Fruit fly (Drosophila melanogaster): ENCODE data around the gene CG1208.

Gene CG1208

dm6 chr3R:5791497-5791896 is 39.9 kb upstream of the CG1208 start, which contains the start of gene Hpf1 (continued):
- peak; percentile 23; the same call in 1 of the 2 replicates for TF ChIP-seq Scr (GFP tag; IDR thresholded peaks at IDR 0.05; ENCODE audit: partially characterized antibody)
- TF ChIP-seq Eip74EF (GFP tag; optimal IDR thresholded peaks at IDR 0.05): peak in 1 of 2 experiments; percentile 97
- peak; percentile 98 for TF ChIP-seq BtbVII (GFP tag; optimal IDR thresholded peaks at IDR 0.05)
- TF ChIP-seq CG17359 (tag; optimal IDR thresholded peaks at IDR 0.05): peak; percentile 98
- peak; percentile 93 for TF ChIP-seq CG3995 (GFP tag; optimal IDR thresholded peaks at IDR 0.05)
- peak; percentile 96 for TF ChIP-seq CG6813 (GFP tag; optimal IDR thresholded peaks at IDR 0.05)
- peak; percentile 98 for TF ChIP-seq grau (tag; optimal IDR thresholded peaks at IDR 0.05)
- TF ChIP-seq onecut (GFP tag; IDR thresholded peaks at IDR 0.05): peak; percentile 90
- TF ChIP-seq CG12104 (GFP tag; optimal IDR thresholded peaks at IDR 0.05): peak; percentile 95
- peak; percentile 73 for TF ChIP-seq bigmax (GFP tag; optimal IDR thresholded peaks at IDR 0.05)
- TF ChIP-seq hkb (optimal IDR thresholded peaks at IDR 0.05): no peak
- TF ChIP-seq hkb (GFP tag; IDR thresholded peaks at IDR 0.05): peak; percentile 98
- peak; percentile 98 for TF ChIP-seq CG8089 (GFP tag; optimal IDR thresholded peaks at IDR 0.05)
- peak; percentile 99 for TF ChIP-seq CG9609 (GFP tag; optimal IDR thresholded peaks at IDR 0.05)
- peak; percentile 99 for TF ChIP-seq Hsf (GFP tag; optimal IDR thresholded peaks at IDR 0.05)
- peak; percentile 98 for TF ChIP-seq CG11093 (GFP tag; IDR thresholded peaks at IDR 0.05)
- TF ChIP-seq Xrp1 (GFP tag; IDR thresholded peaks at IDR 0.05): peak; percentile 99
- TF ChIP-seq Jarid2 (GFP tag; optimal IDR thresholded peaks at IDR 0.05): peak; percentile 84
- TF ChIP-seq CTCF (GFP tag; optimal IDR thresholded peaks at IDR 0.05): peak; percentile 74
- peak; percentile 94 for TF ChIP-seq sd (tag; optimal IDR thresholded peaks at IDR 0.05)
- TF ChIP-seq knrl (GFP tag; IDR thresholded peaks at IDR 0.05; ENCODE audit: partially characterized antibody): no peak
- TF ChIP-seq nau (GFP tag; optimal IDR thresholded peaks at IDR 0.05): peak; percentile 98
- TF ChIP-seq Neu2 (GFP tag; optimal IDR thresholded peaks at IDR 0.05; ENCODE audit: borderline replicate concordance): peak; percentile 92
- TF ChIP-seq CG9876 (GFP tag; optimal IDR thresholded peaks at IDR 0.05): peak; percentile 97
- TF ChIP-seq CG17829 (tag; optimal IDR thresholded peaks at IDR 0.05): peak; percentile 97
- TF ChIP-seq CG7745 (tag; optimal IDR thresholded peaks at IDR 0.05): peak; percentile 58
- peak; percentile 99 for TF ChIP-seq fu2 (GFP tag; optimal IDR thresholded peaks at IDR 0.05)
- TF ChIP-seq otp (GFP tag; IDR thresholded peaks at IDR 0.05): peak; percentile 97
- peak; percentile 97 for TF ChIP-seq Mrtf (GFP tag; IDR thresholded peaks at IDR 0.05)
- peak; percentile 99 for TF ChIP-seq HmgZ (tag; optimal IDR thresholded peaks at IDR 0.05)
- TF ChIP-seq CG18599 (GFP tag; optimal IDR thresholded peaks at IDR 0.05): peak; percentile 99
- peak; percentile 99 for TF ChIP-seq dysf (GFP tag; IDR thresholded peaks at IDR 0.05)
- TF ChIP-seq Hey (tag; optimal IDR thresholded peaks at IDR 0.05): peak; percentile 86
- TF ChIP-seq CG1603 (tag; optimal IDR thresholded peaks at IDR 0.05): peak; percentile 97
- peak; percentile 92 for TF ChIP-seq Gsc (GFP tag; IDR thresholded peaks at IDR 0.05)
- TF ChIP-seq cas (GFP tag; IDR thresholded peaks at IDR 0.05): peak; percentile 96
- TF ChIP-seq CG4820 (GFP tag; optimal IDR thresholded peaks at IDR 0.05): peak; percentile 97
- peak; percentile 93 for TF ChIP-seq Nf-YA (GFP tag; IDR thresholded peaks at IDR 0.05)
- peak; percentile 72 for TF ChIP-seq ftz-f1 (GFP tag; optimal IDR thresholded peaks at IDR 0.05)
- peak; percentile 98 for TF ChIP-seq Aef1 (GFP tag; IDR thresholded peaks at IDR 0.05)
- peak; percentile 95 for TF ChIP-seq ap (GFP tag; IDR thresholded peaks at IDR 0.05)
- TF ChIP-seq Awh (GFP tag; IDR thresholded peaks at IDR 0.05): peak; percentile 94
- TF ChIP-seq CG12155 (GFP tag; optimal IDR thresholded peaks at IDR 0.05): peak; percentile 98
- peak; percentile 97 for TF ChIP-seq NFAT (GFP tag; IDR thresholded peaks at IDR 0.05)
- peak; percentile 99 for TF ChIP-seq row (GFP tag; IDR thresholded peaks at IDR 0.05)
- peak; percentile 98 for TF ChIP-seq CG10147 (GFP tag; optimal IDR thresholded peaks at IDR 0.05)
- no peak for TF ChIP-seq amos (GFP tag; IDR thresholded peaks at IDR 0.05; ENCODE audit: partially characterized antibody)
- TF ChIP-seq CG4404 (GFP tag; IDR thresholded peaks at IDR 0.05): peak; percentile 97
- TF ChIP-seq CG17568 (GFP tag; optimal IDR thresholded peaks at IDR 0.05): peak; percentile 97
- TF ChIP-seq D19B (GFP tag; optimal IDR thresholded peaks at IDR 0.05): peak; percentile 95
- peak; percentile 95 for TF ChIP-seq Usf (GFP tag; optimal IDR thresholded peaks at IDR 0.05)
